Worm (Caenorhabditis elegans): ENCODE data around the gene F28B1.2.

DNA sequence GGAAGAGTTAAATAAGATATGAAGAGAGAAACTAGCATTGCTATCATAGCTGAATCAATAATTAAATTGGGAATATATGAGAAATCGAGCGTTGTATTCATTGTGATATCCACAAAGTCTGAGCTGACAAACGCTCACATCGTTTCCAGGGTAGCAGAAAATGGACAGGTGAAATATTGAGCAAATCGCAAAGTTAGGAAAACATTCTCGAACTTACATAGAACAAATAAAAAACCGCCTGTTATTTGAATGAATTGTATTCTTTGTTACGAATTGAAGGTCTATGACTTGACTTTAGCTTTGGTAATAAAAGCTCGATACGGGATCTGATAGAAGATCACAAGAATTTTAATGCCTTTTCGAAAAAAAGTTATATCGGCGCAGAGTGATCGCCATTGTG lies 8.8 kb upstream of the F28B1.2 start, which contains the start of gene srz-94:
- TF ChIP-seq klf-2 (GFP tag; conservative IDR thresholded peaks at IDR 0.05): no peak
- no peak for TF ChIP-seq ztf-23 (GFP tag; IDR thresholded peaks at IDR 0.05)
- no peak for TF ChIP-seq ref-1 (GFP tag; conservative IDR thresholded peaks at IDR 0.05)
- no peak for TF ChIP-seq flt-1 (GFP tag; IDR thresholded peaks at IDR 0.05)
